Worm (Caenorhabditis elegans) whole organism, L4 larva: Measurements from ENCODE around the gene fbxc-52.

Source experiments
- Y105C5A.15 ChIP-seq: fragments of 200-800 bp; sonication (Bioruptor generic); IDR thresholded peaks from 2 replicates; pipeline ENCODE4 v1.3.6; 2022; ENCODE audit warnings: missing genetic modification characterization, missing compliant biosample characterization
- daf-12 ChIP-seq: fragments of 150-350 bp; optimal IDR thresholded peaks from 2 replicates; lab custom pipeline; 2014; ENCODE audit warnings: missing biosample characterization, missing genetic modification reagents, missing genetic modification characterization
- dmd-8 ChIP-seq: fragments of 200-800 bp; sonication (Bioruptor generic); IDR thresholded peaks from 2 replicates; pipeline ENCODE4 v1.3.6; 2022; ENCODE audit warnings: missing genetic modification characterization, missing compliant biosample characterization
- jun-1 ChIP-seq: fragments of 150-350 bp; optimal IDR thresholded peaks from 2 replicates; lab custom pipeline; 2014; ENCODE audit warnings: missing biosample characterization, missing genetic modification reagents, missing genetic modification characterization
- lin-13 ChIP-seq: fragments of 150-350 bp; optimal IDR thresholded peaks from 2 replicates; lab custom pipeline; 2014; ENCODE audit warnings: missing biosample characterization, missing genetic modification reagents, missing genetic modification characterization
- lsy-2 ChIP-seq, 2 experiments: fragments of 150-350 bp in 1 of 2; sonication (generic microtip) in 1 of 2; optimal IDR thresholded peaks; 2 replicates each; lab custom pipeline; 2014 to 2017; ENCODE audit warnings: missing biosample characterization in 2 of 2, missing genetic modification characterization in 2 of 2
- mep-1 ChIP-seq: fragments of 150-350 bp; sonication (generic microtip); optimal IDR thresholded peaks from 3 replicates; lab custom pipeline; 2014; ENCODE audit warnings: missing biosample characterization, missing genetic modification characterization
- nhr-11 ChIP-seq: fragments of 150-350 bp; optimal IDR thresholded peaks from 2 replicates; lab custom pipeline; 2014; ENCODE audit warnings: missing biosample characterization, missing genetic modification characterization
- nhr-28 ChIP-seq: fragments of 150-350 bp; optimal IDR thresholded peaks from 2 replicates; lab custom pipeline; 2014; ENCODE audit warnings: missing biosample characterization, missing genetic modification characterization
- nhr-77 ChIP-seq: fragments of 150-350 bp; optimal IDR thresholded peaks from 2 replicates; lab custom pipeline; 2014; ENCODE audit warnings: missing biosample characterization, missing genetic modification characterization
- ztf-11 ChIP-seq: fragments of 150-350 bp; optimal IDR thresholded peaks from 2 replicates; lab custom pipeline; 2014; ENCODE audit warnings: missing biosample characterization, missing genetic modification characterization

ce11 chrII:3716961-3717360 lies at the start of gene fbxc-52:
- TF ChIP-seq mep-1 (tag; lab: Kevin White, UChicago) (no peak), nhr-11 (tag; lab: Kevin White, UChicago) (no peak), ztf-11 (tag; lab: Kevin White, UChicago) (no peak), daf-12 (no peak), nhr-77 (no peak), lin-13 (GFP tag; lab: Kevin White, UChicago) (no peak), lsy-2 (tag; optimal IDR thresholded peaks at IDR 0.05; lab: Kevin White, UChicago) (no peak), nhr-28 (tag; lab: Kevin White, UChicago) (no peak), Y105C5A.15 (GFP tag; lab: Robert Waterston, UW) (no peak), dmd-8 (GFP tag; lab: Robert Waterston, UW) (no peak), jun-1 (no peak)
